Worm (Caenorhabditis elegans): Measurements from ENCODE around the gene M28.9.
A peak's percentile ranks its signal among the peaks of the same experiment; 100 is the strongest.

M28.9 gene

ce11 chrII:10680130-10680529, 40.9 kb downstream of the M28.9 start:
- TF ChIP-seq ces-1 (GFP tag; optimal IDR thresholded peaks at IDR 0.05) (peak; percentile 1), elt-3 (tag; optimal IDR thresholded peaks at IDR 0.05) (no peak)

DNA sequence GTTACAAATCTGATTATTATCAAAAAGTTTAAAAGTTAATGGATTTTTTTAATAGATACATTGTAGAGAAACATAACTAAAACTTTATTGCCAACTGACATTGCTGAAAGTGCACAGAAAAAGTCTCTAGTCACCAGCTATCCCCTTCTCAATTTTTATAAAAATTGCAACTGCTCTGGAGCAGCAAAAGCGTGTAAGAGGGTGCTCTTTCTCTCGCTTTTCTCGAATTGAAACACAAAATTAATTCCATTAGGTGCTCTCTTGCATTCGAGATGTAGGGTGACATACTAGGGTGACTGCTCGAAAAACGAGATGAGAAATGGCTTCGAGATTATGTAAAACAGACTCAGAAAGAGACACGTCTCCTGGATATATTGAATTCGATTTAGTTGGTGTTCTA, 41.4 kb downstream of the M28.9 start:
- TF ChIP-seq ces-1 (GFP tag; optimal IDR thresholded peaks at IDR 0.05) (peak; percentile 63), pha-4 (tag; optimal IDR thresholded peaks at IDR 0.05) (no peak)

DNA sequence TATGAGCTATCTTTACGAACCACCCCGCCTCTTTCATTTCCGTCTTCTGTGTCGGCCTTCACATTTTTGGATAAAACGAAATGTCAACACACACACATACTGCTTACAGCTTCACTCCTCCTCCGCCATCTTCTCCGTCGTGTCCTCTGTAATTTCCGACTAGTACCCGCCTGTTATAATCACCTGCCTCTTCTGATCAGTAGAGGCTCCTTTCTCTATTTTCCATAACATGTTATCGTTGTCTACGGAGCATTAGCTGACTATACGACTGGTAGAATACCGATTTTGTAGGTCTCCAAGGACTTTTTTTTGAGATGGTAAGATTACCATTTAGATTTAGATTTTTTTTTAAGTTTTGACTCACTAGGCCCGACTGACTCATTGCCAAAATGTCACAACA, 45.7 kb downstream of the M28.9 start:
- TF ChIP-seq sptf-1 (tag; optimal IDR thresholded peaks at IDR 0.05) (no peak), elt-1 (tag; optimal IDR thresholded peaks at IDR 0.05; ENCODE audit: borderline replicate concordance, insufficient read depth) (no peak), nhr-237 (tag; optimal IDR thresholded peaks at IDR 0.05) (no peak), lin-32 (GFP tag; optimal IDR thresholded peaks at IDR 0.05) (no peak), blmp-1 (tag; optimal IDR thresholded peaks at IDR 0.05) (no peak), tbx-8 (GFP tag; optimal IDR thresholded peaks at IDR 0.05) (no peak), unc-39 (tag; optimal IDR thresholded peaks at IDR 0.05) (no peak), drap-1 (GFP tag; optimal IDR thresholded peaks at IDR 0.05) (no peak)

All from whole organism, mixed stage, embryonic.